Worm (Caenorhabditis elegans): ENCODE measurements around the gene T02D1.4.

The T02D1.4 gene

DNA sequence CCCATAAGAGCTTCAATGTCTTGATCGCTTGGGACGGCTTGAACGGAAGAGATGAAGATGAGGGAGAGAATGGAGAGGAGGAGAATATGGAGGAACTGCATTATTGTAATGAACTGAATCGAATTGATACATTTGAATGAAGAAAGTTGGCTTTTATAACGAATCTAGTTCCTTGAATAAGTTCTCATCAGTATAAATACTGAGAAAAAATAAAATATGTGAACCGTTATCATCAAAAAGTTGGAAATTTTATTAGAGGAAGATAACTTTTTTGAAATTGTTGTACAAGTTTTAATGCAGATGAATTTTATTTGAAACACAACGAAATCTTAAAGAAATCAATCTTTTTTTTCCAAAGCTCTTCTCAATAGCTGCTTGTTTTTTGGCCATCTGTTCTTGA is 7.5 kb downstream of the T02D1.4 start, which contains the start of gene T02D1.7:
Gene T02D1.7 (minus strand): TSS at position 101 of the 400 bp plus-strand sequence.
- TF ChIP-seq rbr-2 (tag; optimal IDR thresholded peaks at IDR 0.05) (no peak), nhr-48 (tag; optimal IDR thresholded peaks at IDR 0.05) (no peak), dmd-9 (GFP tag; IDR thresholded peaks at IDR 0.05) (no peak), F10B5.3 (tag; optimal IDR thresholded peaks at IDR 0.05) (no peak), daf-12 (tag; optimal IDR thresholded peaks at IDR 0.05) (no peak), egl-27 (tag; optimal IDR thresholded peaks at IDR 0.05) (no peak), vab-7 (GFP tag; IDR thresholded peaks at IDR 0.05) (no peak), dmd-6 (GFP tag; IDR thresholded peaks at IDR 0.05) (no peak), nhr-237 (tag; optimal IDR thresholded peaks at IDR 0.05) (no peak), lin-15B (tag; optimal IDR thresholded peaks at IDR 0.05) (no peak), daf-16 (GFP tag; optimal IDR thresholded peaks at IDR 0.05) (no peak), daf-16 (tag; optimal IDR thresholded peaks at IDR 0.05) (no peak), aha-1 (tag) (no peak), php-3 (GFP tag; IDR thresholded peaks at IDR 0.05) (no peak)

ce11 chrIV:17407491-17407890 is 7.9 kb downstream of the T02D1.4 start, which contains the start of gene T02D1.9:
Gene T02D1.9, minus strand, starts transcription at chrIV:17407591.
- TF ChIP-seq zfp-2 (tag; optimal IDR thresholded peaks at IDR 0.05), result no peak
- peak; percentile 26 for TF ChIP-seq aha-1 (tag)

DNA sequence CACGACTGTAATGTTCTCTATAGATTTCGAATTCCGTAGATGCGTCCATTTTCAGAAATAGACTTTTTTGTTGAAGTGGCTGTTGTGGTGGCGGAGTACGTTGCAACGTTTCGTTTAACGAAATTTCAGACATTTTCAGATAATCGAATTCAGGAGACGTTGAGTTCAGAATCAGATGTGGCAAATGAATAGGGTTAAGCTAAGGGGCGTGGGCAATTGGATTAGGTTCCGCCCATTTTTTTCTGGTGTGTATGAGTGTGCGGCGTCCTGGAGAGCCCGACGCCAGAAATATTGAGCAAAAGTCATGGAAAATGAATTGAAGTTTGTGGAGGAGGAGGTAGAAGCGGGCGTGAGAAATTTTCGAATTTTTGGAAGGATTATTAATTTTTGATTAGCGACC is 13.8 kb downstream of the T02D1.4 start:
- TF ChIP-seq unc-62 (GFP tag; optimal IDR thresholded peaks at IDR 0.05 in 1 of 2) (peak in 1 of 2 experiments; percentile 90), unc-62 (tag; optimal IDR thresholded peaks at IDR 0.05) (no peak), madf-9 (GFP tag; conservative IDR thresholded peaks at IDR 0.05) (no peak)

DNA sequence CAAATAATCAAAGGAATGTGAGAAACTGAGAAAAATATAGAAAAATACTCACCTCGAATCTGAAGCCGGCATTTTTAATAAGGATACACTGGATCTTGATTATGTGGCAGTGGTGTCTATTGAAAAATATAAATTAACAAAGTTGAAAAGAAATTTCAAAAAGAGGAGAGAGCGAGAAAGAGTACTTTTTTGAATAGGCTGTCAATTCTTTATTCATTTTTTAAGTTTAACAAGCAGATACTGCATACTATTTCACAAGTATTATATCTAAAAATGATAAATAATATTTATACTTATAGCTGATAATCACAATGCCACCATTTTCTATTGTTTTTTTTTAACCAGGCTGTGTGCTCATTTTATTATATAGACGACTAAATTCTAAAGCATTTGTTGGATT is 18.2 kb downstream of the T02D1.4 start, which contains the start of gene npr-26:
Gene npr-26 (minus strand): TSS at position 101 of the 400 bp plus-strand sequence.
- no peak for TF ChIP-seq unc-62 (GFP tag; optimal IDR thresholded peaks at IDR 0.05 in 1 of 2)
- TF ChIP-seq unc-62 (tag; optimal IDR thresholded peaks at IDR 0.05), result no peak

DNA sequence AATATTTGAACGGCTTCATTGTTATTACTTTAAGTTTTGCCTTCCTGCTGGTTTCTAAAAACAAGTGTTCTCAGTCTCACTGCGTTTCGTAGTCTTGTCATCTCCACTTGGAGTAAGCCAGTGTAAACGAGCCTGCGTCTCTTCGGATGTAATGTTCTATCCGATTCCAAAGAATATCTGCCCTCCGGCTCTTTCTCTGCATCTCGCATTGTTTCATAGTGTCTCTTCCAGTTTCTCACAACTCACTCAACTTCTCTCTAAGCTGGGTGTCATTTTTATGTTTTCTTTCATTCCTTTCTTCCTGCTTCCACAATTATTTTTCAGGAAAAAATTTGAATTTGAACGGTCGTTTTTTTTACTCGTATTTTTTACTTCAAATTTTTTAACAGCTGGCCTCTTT is 27.4 kb downstream of the T02D1.4 start:
- TF ChIP-seq snpc-4 (tag; optimal IDR thresholded peaks at IDR 0.05) (no peak), unc-62 (GFP tag; optimal IDR thresholded peaks at IDR 0.05 in 1 of 2) (peak in 1 of 2 experiments; percentile 97), unc-62 (tag; optimal IDR thresholded peaks at IDR 0.05) (no peak), rbr-2 (tag; optimal IDR thresholded peaks at IDR 0.05) (peak; percentile 20), dpl-1 (GFP tag; optimal IDR thresholded peaks at IDR 0.05) (no peak)

- TF ChIP-seq ZK546.5 (tag; optimal IDR thresholded peaks at IDR 0.05), result no peak
- no peak for TF ChIP-seq tag-97 (GFP tag; IDR thresholded peaks at IDR 0.05)
- TF ChIP-seq F26F4.8 (GFP tag; conservative IDR thresholded peaks at IDR 0.05), result no peak
- TF ChIP-seq sdz-12 (GFP tag; optimal IDR thresholded peaks at IDR 0.05), result no peak
- no peak for TF ChIP-seq unc-62 (GFP tag; optimal IDR thresholded peaks at IDR 0.05 in 1 of 2)
- TF ChIP-seq unc-62 (tag; optimal IDR thresholded peaks at IDR 0.05), result no peak
- TF ChIP-seq pha-4 (GFP tag; IDR thresholded peaks at IDR 0.05), result no peak
- no peak for TF ChIP-seq pha-4 (tag; optimal IDR thresholded peaks at IDR 0.05)
- no peak for TF ChIP-seq Y105C5A.15 (GFP tag; IDR thresholded peaks at IDR 0.05)
- TF ChIP-seq lin-1 (GFP tag; IDR thresholded peaks at IDR 0.05), result no peak
- no peak for TF ChIP-seq lin-39 (tag; optimal IDR thresholded peaks at IDR 0.05)
- TF ChIP-seq nhr-41 (GFP tag; IDR thresholded peaks at IDR 0.05), result no peak
- no peak for TF ChIP-seq tra-1 (GFP tag; IDR thresholded peaks at IDR 0.05)
- no peak for TF ChIP-seq F49E8.2 (tag; optimal IDR thresholded peaks at IDR 0.05; ENCODE audit: borderline replicate concordance)
- TF ChIP-seq nhr-111 (GFP tag; optimal IDR thresholded peaks at IDR 0.05), result no peak
- TF ChIP-seq gei-8 (GFP tag; optimal IDR thresholded peaks at IDR 0.05), result no peak
- no peak for TF ChIP-seq zag-1 (tag; optimal IDR thresholded peaks at IDR 0.05)
- TF ChIP-seq daf-16 (GFP tag; optimal IDR thresholded peaks at IDR 0.05), result no peak
- no peak for TF ChIP-seq daf-16 (tag; optimal IDR thresholded peaks at IDR 0.05)
- TF ChIP-seq vab-7 (GFP tag; IDR thresholded peaks at IDR 0.05), result no peak
- no peak for TF ChIP-seq egl-27 (tag; optimal IDR thresholded peaks at IDR 0.05)
- TF ChIP-seq unc-130 (GFP tag; optimal IDR thresholded peaks at IDR 0.05), result no peak
- no peak for TF ChIP-seq saeg-2 (GFP tag; IDR thresholded peaks at IDR 0.05)
These were observed 27.9 kb downstream of the T02D1.4 start, which contains the start of gene C06A12.3 for ce11 chrIV:17427423-17427822. Gene C06A12.3, plus strand, starts transcription at chrIV:17427723.
